Fruit fly (Drosophila melanogaster): ENCODE data around the gene CG13876.

Gene CG13876

dm6 chr3L:165981-166788 is 39.7 kb upstream of the CG13876 start (continued):
- TF ChIP-seq CG10631 (GFP tag; optimal IDR thresholded peaks at IDR 0.05) (peak; percentile 57), spab (GFP tag; optimal IDR thresholded peaks at IDR 0.05) (no peak), CG32006 (GFP tag; optimal IDR thresholded peaks at IDR 0.05) (peak; percentile 67), CG9139 (GFP tag; optimal IDR thresholded peaks at IDR 0.05) (no peak), Ets96B (tag; optimal IDR thresholded peaks at IDR 0.05) (peak; percentile 45), Eip93F (GFP tag; optimal IDR thresholded peaks at IDR 0.05) (no peak), dac (GFP tag; optimal IDR thresholded peaks at IDR 0.05) (peak; percentile 0), Smox (GFP tag; optimal IDR thresholded peaks at IDR 0.05) (peak; percentile 26), ss (GFP tag; optimal IDR thresholded peaks at IDR 0.05) (peak; percentile 20 to 59), vri (GFP tag; optimal IDR thresholded peaks at IDR 0.05) (peak; percentile 36), topi (GFP tag; optimal IDR thresholded peaks at IDR 0.05) (peak; percentile 50), svp (GFP tag) (peak; percentile 81), fd59A (GFP tag; optimal IDR thresholded peaks at IDR 0.05) (peak; percentile 26), CG34406 (GFP tag; optimal IDR thresholded peaks at IDR 0.05) (peak; percentile 21), CG31627 (GFP tag; optimal IDR thresholded peaks at IDR 0.05) (peak; percentile 35), CG10669 (GFP tag; optimal IDR thresholded peaks at IDR 0.05) (peak; percentile 34), lz (GFP tag; optimal IDR thresholded peaks at IDR 0.05) (peak; percentile 54), Blimp-1 (GFP tag; optimal IDR thresholded peaks at IDR 0.05) (no peak), pdm3 (GFP tag; optimal IDR thresholded peaks at IDR 0.05) (no peak), eg (GFP tag; IDR thresholded peaks at IDR 0.05) (0 out of 3 replicates have a peak, but pooled peaks have one; percentile 25), CG3032 (tag; optimal IDR thresholded peaks at IDR 0.05) (peak; percentile 29), CG16779 (tag; optimal IDR thresholded peaks at IDR 0.05) (no peak), CG3919 (GFP tag; optimal IDR thresholded peaks at IDR 0.05) (peak; percentile 65), CG1621 (tag; optimal IDR thresholded peaks at IDR 0.05) (peak; percentile 3), net (GFP tag; optimal IDR thresholded peaks at IDR 0.05) (peak; percentile 45), Eip75B (GFP tag; optimal IDR thresholded peaks at IDR 0.05) (peak; percentile 63), CG8632 (GFP tag; optimal IDR thresholded peaks at IDR 0.05) (no peak)

dm6 chr3L:166789-167132 is 39.2 kb upstream of the CG13876 start:
- TF ChIP-seq topi (GFP tag; optimal IDR thresholded peaks at IDR 0.05) (no peak), CG8119 (GFP tag; IDR thresholded peaks at IDR 0.05) (0 out of 3 replicates have a peak, but pooled peaks have one; percentile 9), CG31627 (GFP tag; optimal IDR thresholded peaks at IDR 0.05) (peak; percentile 1), svp (GFP tag) (peak; percentile 56), Blimp-1 (GFP tag; optimal IDR thresholded peaks at IDR 0.05) (peak; percentile 25), CG1621 (tag; optimal IDR thresholded peaks at IDR 0.05) (no peak), CG6854 (GFP tag; optimal IDR thresholded peaks at IDR 0.05) (no peak), esn (GFP tag; optimal IDR thresholded peaks at IDR 0.05) (peak; percentile 49), CG11902 (GFP tag; optimal IDR thresholded peaks at IDR 0.05) (no peak), Lpt (GFP tag; optimal IDR thresholded peaks at IDR 0.05) (no peak), lz (GFP tag; optimal IDR thresholded peaks at IDR 0.05) (peak; percentile 35), CG8632 (GFP tag; optimal IDR thresholded peaks at IDR 0.05) (peak; percentile 4), CG3919 (GFP tag; optimal IDR thresholded peaks at IDR 0.05) (peak; percentile 2), Met (GFP tag; optimal IDR thresholded peaks at IDR 0.05) (peak; percentile 28), cyc (GFP tag; optimal IDR thresholded peaks at IDR 0.05) (peak; percentile 28)

- TF ChIP-seq Eip93F (GFP tag; optimal IDR thresholded peaks at IDR 0.05), result no peak
- peak; percentile 21 for TF ChIP-seq Eip78C (GFP tag)
These were observed 34.2 kb upstream of the CG13876 start for dm6 chr3L:171729-172128.

dm6 chr3L:174501-174900 is 31.4 kb upstream of the CG13876 start:
- TF ChIP-seq dsx (GFP tag; optimal IDR thresholded peaks at IDR 0.05; ENCODE audit: poor library complexity, severe bottlenecking) (peak; percentile 36), achi (GFP tag; optimal IDR thresholded peaks at IDR 0.05) (peak; percentile 28), esn (GFP tag; optimal IDR thresholded peaks at IDR 0.05) (peak; percentile 24), dac (GFP tag; optimal IDR thresholded peaks at IDR 0.05) (no peak), Eip78C (GFP tag) (peak; percentile 49)

All from whole organism, prepupa.